Worm (Caenorhabditis elegans) whole organism, late embryonic: ENCODE results near the gene Y39G8B.9.

Experiments used
- K02D7.2 ChIP-seq: sonication (generic microtip); optimal IDR thresholded peaks from 2 replicates; lab custom pipeline; 2017; ENCODE audit warnings: mild to moderate bottlenecking, missing genetic modification characterization, missing compliant biosample characterization
- ceh-2 ChIP-seq: sonication (generic microtip); optimal IDR thresholded peaks from 2 replicates; lab custom pipeline; 2016; ENCODE audit warnings: missing genotype, missing genetic modification characterization, missing compliant biosample characterization
- ceh-34 ChIP-seq: sonication (generic microtip); optimal IDR thresholded peaks from 2 replicates; lab custom pipeline; 2016; ENCODE audit warnings: mild to moderate bottlenecking, missing genetic modification characterization, missing compliant biosample characterization
- ceh-6 ChIP-seq: fragments of 200-800 bp; sonication (Bioruptor generic); optimal IDR thresholded peaks from 2 replicates; lab custom pipeline; 2018; ENCODE audit warnings: mild to moderate bottlenecking, missing genetic modification characterization, missing compliant biosample characterization
- che-1 ChIP-seq: sonication (generic microtip); optimal IDR thresholded peaks from 2 replicates; lab custom pipeline; 2016; ENCODE audit warnings: mild to moderate bottlenecking, missing genetic modification characterization, missing compliant biosample characterization
- elt-4 ChIP-seq: sonication (generic microtip); optimal IDR thresholded peaks from 2 replicates; lab custom pipeline; 2016; ENCODE audit warnings: missing genetic modification characterization, missing compliant biosample characterization
- hlh-6 ChIP-seq: sonication (generic microtip); optimal IDR thresholded peaks from 2 replicates; lab custom pipeline; 2016; ENCODE audit warnings: missing genotype, missing genetic modification characterization, missing compliant biosample characterization
- nfya-1 ChIP-seq: sonication (generic microtip); optimal IDR thresholded peaks from 2 replicates; lab custom pipeline; 2017; ENCODE audit warnings: missing genetic modification characterization, mild to moderate bottlenecking, missing compliant biosample characterization, antibody characterized with exemption, moderate library complexity
- nhr-11 ChIP-seq: fragments of 150-350 bp; optimal IDR thresholded peaks from 2 replicates; lab custom pipeline; 2014; ENCODE audit warnings: missing biosample characterization, missing genetic modification characterization
- pha-2 ChIP-seq: sonication (generic microtip); optimal IDR thresholded peaks from 2 replicates; lab custom pipeline; 2017; ENCODE audit warnings: mild to moderate bottlenecking, missing genetic modification characterization, missing compliant biosample characterization
- pqm-1 ChIP-seq: sonication (generic microtip); optimal IDR thresholded peaks from 2 replicates; lab custom pipeline; 2016; ENCODE audit warnings: missing genetic modification characterization, missing compliant biosample characterization
- pros-1 ChIP-seq: fragments of 150-350 bp; optimal IDR thresholded peaks from 2 replicates; lab custom pipeline; 2014; ENCODE audit warnings: missing biosample characterization, missing genetic modification reagents, missing genetic modification characterization

DNA sequence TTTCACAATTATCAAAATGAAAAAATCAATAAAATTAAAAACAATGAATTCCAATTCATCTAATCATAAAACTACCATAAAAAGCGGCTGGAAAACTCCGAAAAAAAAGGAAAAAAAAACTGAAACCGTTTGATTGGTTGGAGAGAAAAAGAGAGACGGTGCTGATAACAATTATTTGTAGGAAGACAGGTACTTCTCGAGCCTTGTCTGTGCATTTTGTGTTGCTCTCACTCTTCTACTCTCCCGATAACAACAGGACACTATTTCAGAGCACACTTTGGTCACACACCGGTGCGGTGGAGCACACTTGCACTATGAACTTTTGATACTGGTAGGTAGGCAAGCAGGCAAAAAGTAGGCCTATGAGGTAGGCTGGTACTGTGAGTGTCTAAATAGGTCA lies 24.6 kb upstream of the Y39G8B.9 start:
- TF ChIP-seq elt-4: no peak
- TF ChIP-seq nfya-1 (tag; lab: Kevin White, UChicago): no peak
- TF ChIP-seq K02D7.2 (tag; lab: Kevin White, UChicago): no peak
- no peak for TF ChIP-seq ceh-34 (tag; lab: Kevin White, UChicago)
- no peak for TF ChIP-seq che-1 (tag; lab: Kevin White, UChicago)
- no peak for TF ChIP-seq nhr-11 (tag; lab: Kevin White, UChicago)
- TF ChIP-seq ceh-2: no peak
- no peak for TF ChIP-seq pros-1
- TF ChIP-seq hlh-6 (tag; lab: Kevin White, UChicago): no peak
- TF ChIP-seq pqm-1 (tag; lab: Kevin White, UChicago): peak; percentile 23
- no peak for TF ChIP-seq pha-2
- no peak for TF ChIP-seq ceh-6 (GFP tag; lab: Kevin White, UChicago)
